Fruit fly (Drosophila melanogaster) whole organism, adult: ENCODE measurements around the gene fz2.
A peak's percentile ranks its signal among the peaks of the same experiment; 100 is the strongest.

Experiments
- CG11617 ChIP-seq: fragments of 200-800 bp; sonication (Bioruptor generic); optimal IDR thresholded peaks from 2 replicates; lab custom pipeline; 2017; ENCODE audit warnings: mild to moderate bottlenecking, missing biosample characterization, missing genetic modification reagents, missing genetic modification characterization
- CG12768 ChIP-seq: fragments of 200-800 bp; sonication (Bioruptor generic); optimal IDR thresholded peaks from 2 replicates; lab custom pipeline; 2017; ENCODE audit warnings: missing biosample characterization, missing genetic modification characterization, mild to moderate bottlenecking, moderate library complexity, missing genetic modification reagents
- CG14711 ChIP-seq: fragments of 200-800 bp; sonication (Bioruptor generic); optimal IDR thresholded peaks from 2 replicates; lab custom pipeline; 2018; ENCODE audit warnings: missing biosample characterization, mild to moderate bottlenecking, missing genetic modification characterization, moderate library complexity
- CG1620 ChIP-seq: fragments of 200-800 bp; sonication (Bioruptor generic); optimal IDR thresholded peaks from 2 replicates; lab custom pipeline; 2016; ENCODE audit warnings: missing biosample characterization, missing genetic modification characterization
- CG33017 ChIP-seq: fragments of 200-800 bp; sonication (Bioruptor generic); optimal IDR thresholded peaks from 2 replicates; lab custom pipeline; 2018; ENCODE audit warnings: missing biosample characterization, mild to moderate bottlenecking, missing genetic modification characterization, moderate library complexity
- CG5204 ChIP-seq: fragments of 200-800 bp; sonication (Bioruptor generic); optimal IDR thresholded peaks from 2 replicates; lab custom pipeline; 2016; ENCODE audit warnings: missing biosample characterization, missing genetic modification characterization
- CG7045 ChIP-seq: fragments of 200-800 bp; sonication (Bioruptor generic); optimal IDR thresholded peaks from 2 replicates; lab custom pipeline; 2017; ENCODE audit warnings: missing biosample characterization, mild to moderate bottlenecking, missing genetic modification characterization
- CG7101 ChIP-seq: fragments of 200-800 bp; sonication (Bioruptor generic); optimal IDR thresholded peaks from 2 replicates; lab custom pipeline; 2018; ENCODE audit warnings: missing biosample characterization, mild to moderate bottlenecking, missing genetic modification characterization, moderate library complexity
- Clk ChIP-seq: fragments of 200-800 bp; sonication (Bioruptor generic); optimal IDR thresholded peaks from 2 replicates; lab custom pipeline; 2017; ENCODE audit warnings: missing biosample characterization, missing genetic modification characterization
- Crg-1 ChIP-seq: fragments of 200-800 bp; sonication (Bioruptor generic); optimal IDR thresholded peaks from 2 replicates; lab custom pipeline; 2016; ENCODE audit warnings: missing biosample characterization, missing genetic modification characterization
- Hr96 ChIP-seq: fragments of 200-800 bp; sonication (Bioruptor generic); optimal IDR thresholded peaks from 2 replicates; lab custom pipeline; 2016; ENCODE audit warnings: missing biosample characterization, missing genetic modification characterization
- Mnt ChIP-seq: fragments of 200-800 bp; sonication (Bioruptor generic); optimal IDR thresholded peaks from 2 replicates; lab custom pipeline; 2016; ENCODE audit warnings: missing biosample characterization, mild to moderate bottlenecking, missing genetic modification characterization
- bab1 ChIP-seq: fragments of 200-800 bp; sonication (Bioruptor generic); optimal IDR thresholded peaks from 3 replicates; lab custom pipeline; 2019; ENCODE audit warnings: missing biosample characterization, mild to moderate bottlenecking, missing genetic modification characterization, moderate library complexity
- cic ChIP-seq: fragments of 200-800 bp; sonication (Bioruptor generic); optimal IDR thresholded peaks from 2 replicates; lab custom pipeline; 2017; ENCODE audit warnings: missing biosample characterization, mild to moderate bottlenecking, missing genetic modification characterization, moderate library complexity
- cnc ChIP-seq, 2 experiments: fragments of >200 bp; optimal IDR thresholded peaks; 2 replicates each; lab custom pipeline; 2017
- kay ChIP-seq: fragments of 200-800 bp; sonication (Bioruptor generic); peaks from one replicate; lab custom pipeline; 2016; ENCODE audit warnings: missing biosample characterization, missing genetic modification characterization, borderline replicate concordance
- ovo ChIP-seq: fragments of 200-800 bp; sonication (Bioruptor generic); optimal IDR thresholded peaks from 2 replicates; lab custom pipeline; 2016; ENCODE audit warnings: missing biosample characterization, missing genetic modification characterization
- pad ChIP-seq: fragments of 200-800 bp; sonication (Bioruptor generic); optimal IDR thresholded peaks from 3 replicates; lab custom pipeline; 2017; ENCODE audit warnings: missing biosample characterization, missing genetic modification characterization, mild to moderate bottlenecking, moderate library complexity, missing genetic modification reagents
- tj ChIP-seq: fragments of 200-800 bp; sonication (Bioruptor generic); optimal IDR thresholded peaks from 3 replicates; lab custom pipeline; 2017; ENCODE audit warnings: missing biosample characterization, mild to moderate bottlenecking, missing genetic modification characterization, moderate library complexity
- toe ChIP-seq: fragments of 200-800 bp; sonication (Bioruptor generic); optimal IDR thresholded peaks from 2 replicates; lab custom pipeline; 2016; ENCODE audit warnings: missing biosample characterization, missing genetic modification characterization

Gene fz2

dm6 chr3L:19236554-19236953 lies 1.4 kb upstream of the fz2 start:
- no peak for TF ChIP-seq bab1 (GFP tag; lab: Kevin White, UChicago)
- no peak for TF ChIP-seq CG5204 (GFP tag; lab: Kevin White, UChicago)
- no peak for TF ChIP-seq ovo (GFP tag; lab: Kevin White, UChicago)

- no peak for TF ChIP-seq CG14711 (tag; lab: Kevin White, UChicago)
- TF ChIP-seq tj (GFP tag; lab: Kevin White, UChicago): no peak
- TF ChIP-seq Mnt: no peak
- no peak for TF ChIP-seq CG12768
- no peak for TF ChIP-seq Crg-1 (GFP tag; lab: Kevin White, UChicago)
- no peak for TF ChIP-seq Hr96 (GFP tag; lab: Kevin White, UChicago)
- TF ChIP-seq cic (GFP tag; lab: Kevin White, UChicago): no peak
- TF ChIP-seq bab1 (GFP tag; lab: Kevin White, UChicago): no peak
- TF ChIP-seq CG7101: no peak
- TF ChIP-seq CG11617 (GFP tag; lab: Kevin White, UChicago): no peak
- no peak for TF ChIP-seq toe (GFP tag; lab: Kevin White, UChicago)
- no peak for TF ChIP-seq pad (GFP tag; lab: Kevin White, UChicago)
- TF ChIP-seq ovo (GFP tag; lab: Kevin White, UChicago): no peak
- TF ChIP-seq kay: no peak
- TF ChIP-seq Clk: no peak
- no peak for TF ChIP-seq CG5204 (GFP tag; lab: Kevin White, UChicago)
- no peak for TF ChIP-seq CG7045
Measured at dm6 chr3L:19236060-19236459, 887 bp upstream of the fz2 start, which contains the start of gene CG33647. Gene CG33647, plus strand, starts transcription at chr3L:19236360.

dm6 chr3L:19233798-19234781 lies 1.1 kb downstream of the fz2 start:
- TF ChIP-seq CG7101 (no peak), Mnt (no peak), CG1620 (GFP tag; lab: Kevin White, UChicago) (no peak), CG12768 (no peak), Hr96 (GFP tag; lab: Kevin White, UChicago) (no peak), CG11617 (GFP tag; lab: Kevin White, UChicago) (no peak), kay (no peak), ovo (GFP tag; lab: Kevin White, UChicago) (no peak), bab1 (GFP tag; lab: Kevin White, UChicago) (no peak), CG5204 (GFP tag; lab: Kevin White, UChicago) (no peak), CG14711 (tag; lab: Kevin White, UChicago) (no peak), cnc (optimal IDR thresholded peaks at IDR 0.05; lab: Kevin White, UChicago) (no peak), cic (GFP tag; lab: Kevin White, UChicago) (no peak), toe (GFP tag; lab: Kevin White, UChicago) (no peak), CG33017 (tag; lab: Kevin White, UChicago) (no peak), Clk (no peak), Crg-1 (GFP tag; lab: Kevin White, UChicago) (no peak), pad (GFP tag; lab: Kevin White, UChicago) (no peak)

dm6 chr3L:19231608-19232007 lies 3.6 kb downstream of the fz2 start:
- no peak for TF ChIP-seq Crg-1 (GFP tag; lab: Kevin White, UChicago)
- TF ChIP-seq CG33017 (tag; lab: Kevin White, UChicago): no peak
- TF ChIP-seq CG7101: no peak
- TF ChIP-seq kay: no peak
- no peak for TF ChIP-seq cic (GFP tag; lab: Kevin White, UChicago)
- TF ChIP-seq CG12768: no peak
- no peak for TF ChIP-seq pad (GFP tag; lab: Kevin White, UChicago)
- no peak for TF ChIP-seq CG14711 (tag; lab: Kevin White, UChicago)
- no peak for TF ChIP-seq Mnt
- TF ChIP-seq toe (GFP tag; lab: Kevin White, UChicago): no peak
- no peak for TF ChIP-seq CG11617 (GFP tag; lab: Kevin White, UChicago)
- no peak for TF ChIP-seq tj (GFP tag; lab: Kevin White, UChicago)
- TF ChIP-seq bab1 (GFP tag; lab: Kevin White, UChicago): no peak
- no peak for TF ChIP-seq Hr96 (GFP tag; lab: Kevin White, UChicago)
- TF ChIP-seq CG7045: no peak
- no peak for TF ChIP-seq CG5204 (GFP tag; lab: Kevin White, UChicago)
- no peak for TF ChIP-seq CG1620 (GFP tag; lab: Kevin White, UChicago)

dm6 chr3L:19230801-19231547 lies 4.2 kb downstream of the fz2 start:
- TF ChIP-seq pad (GFP tag; lab: Kevin White, UChicago) (peak; percentile 21), CG7101 (no peak)

dm6 chr3L:19229491-19229890 lies 5.7 kb downstream of the fz2 start:
- TF ChIP-seq Mnt (no peak), CG14711 (tag; lab: Kevin White, UChicago) (no peak), toe (GFP tag; lab: Kevin White, UChicago) (no peak), pad (GFP tag; lab: Kevin White, UChicago) (no peak), cic (GFP tag; lab: Kevin White, UChicago) (no peak), Clk (no peak), CG1620 (GFP tag; lab: Kevin White, UChicago) (no peak), Hr96 (GFP tag; lab: Kevin White, UChicago) (no peak), Crg-1 (GFP tag; lab: Kevin White, UChicago) (no peak), CG33017 (tag; lab: Kevin White, UChicago) (no peak), CG7101 (no peak), CG12768 (no peak)
